Worm (Caenorhabditis elegans) whole organism, L2 larva: Measurements from ENCODE around the gene srv-19.

Experiments used
- aly-2 ChIP-seq: fragments of 150-350 bp; optimal IDR thresholded peaks from 2 replicates; lab custom pipeline; 2014; ENCODE audit warnings: missing biosample characterization, missing genetic modification characterization
- lin-13 ChIP-seq: fragments of 150-350 bp; optimal IDR thresholded peaks from 2 replicates; lab custom pipeline; 2014; ENCODE audit warnings: missing biosample characterization, missing genetic modification reagents, missing genetic modification characterization
- lin-39 ChIP-seq: fragments of 150-350 bp; optimal IDR thresholded peaks from 2 replicates; lab custom pipeline; 2014; ENCODE audit warnings: missing biosample characterization, missing genetic modification reagents, missing genetic modification characterization
- lsy-2 ChIP-seq, 2 experiments: fragments of 150-350 bp in 1 of 2; sonication (generic microtip) in 1 of 2; optimal IDR thresholded peaks; 2 replicates each; lab custom pipeline; 2014 to 2017; ENCODE audit warnings: missing biosample characterization in 2 of 2, missing genetic modification characterization in 2 of 2
- mdl-1 ChIP-seq, 2 experiments: fragments of 150-350 bp in 1 of 2; sonication (generic microtip) in 1 of 2; optimal IDR thresholded peaks; 2 replicates each; lab custom pipeline; 2017; ENCODE audit warnings: missing biosample characterization in 2 of 2, missing genetic modification characterization in 2 of 2
- nhr-10 ChIP-seq: sonication (generic microtip); optimal IDR thresholded peaks from 2 replicates; lab custom pipeline; 2017; ENCODE audit warnings: missing biosample characterization, missing genetic modification characterization
- nhr-12 ChIP-seq: fragments of 150-350 bp; optimal IDR thresholded peaks from 2 replicates; lab custom pipeline; 2014; ENCODE audit warnings: missing biosample characterization, missing genetic modification characterization
- nhr-237 ChIP-seq: fragments of 150-350 bp; optimal IDR thresholded peaks from 2 replicates; lab custom pipeline; 2014; ENCODE audit warnings: missing biosample characterization, missing genetic modification characterization
- skn-1 ChIP-seq: sonication (generic microtip); optimal IDR thresholded peaks from 2 replicates; lab custom pipeline; 2017; ENCODE audit warnings: missing biosample characterization, missing genetic modification characterization
- snpc-4 ChIP-seq: fragments of 150-350 bp; optimal IDR thresholded peaks from 2 replicates; lab custom pipeline; 2014; ENCODE audit warnings: missing biosample characterization, missing genetic modification characterization
- unc-39 ChIP-seq: fragments of 150-350 bp; optimal IDR thresholded peaks from 2 replicates; lab custom pipeline; 2014; ENCODE audit warnings: missing biosample characterization, missing genetic modification characterization
- unc-55 ChIP-seq: fragments of 150-350 bp; sonication (generic microtip); optimal IDR thresholded peaks from 3 replicates; lab custom pipeline; 2014; ENCODE audit warnings: missing biosample characterization, missing genetic modification reagents, missing genetic modification characterization
- zag-1 ChIP-seq: fragments of 150-350 bp; optimal IDR thresholded peaks from 2 replicates; lab custom pipeline; 2014; ENCODE audit warnings: missing biosample characterization, missing genetic modification characterization
- ztf-11 ChIP-seq: sonication (generic microtip); optimal IDR thresholded peaks from 2 replicates; lab custom pipeline; 2017; ENCODE audit warnings: missing biosample characterization, missing genetic modification characterization

ce11 chrIV:5865818-5866217 is 7.9 kb downstream of the srv-19 start, which contains the start of gene spe-27:
- no peak for TF ChIP-seq lin-39 (tag; lab: Kevin White, UChicago)
- no peak for TF ChIP-seq lin-13 (GFP tag; lab: Kevin White, UChicago)
- TF ChIP-seq zag-1, result no peak
- no peak for TF ChIP-seq ztf-11 (tag; lab: Kevin White, UChicago)
- no peak for TF ChIP-seq nhr-237 (tag; lab: Kevin White, UChicago)
- no peak for TF ChIP-seq nhr-10 (tag; lab: Kevin White, UChicago)
- TF ChIP-seq aly-2 (tag; lab: Kevin White, UChicago), result no peak
- TF ChIP-seq unc-55 (GFP tag; lab: Kevin White, UChicago), result no peak
- TF ChIP-seq skn-1, result no peak
- TF ChIP-seq snpc-4 (tag; lab: Kevin White, UChicago), result no peak
- no peak for TF ChIP-seq lsy-2 (tag; optimal IDR thresholded peaks at IDR 0.05; lab: Kevin White, UChicago)
- TF ChIP-seq unc-39 (tag; lab: Kevin White, UChicago), result no peak
- no peak for TF ChIP-seq mdl-1 (tag; optimal IDR thresholded peaks at IDR 0.05; lab: Kevin White, UChicago)
- no peak for TF ChIP-seq nhr-12 (tag; lab: Kevin White, UChicago)
